Worm (Caenorhabditis elegans) whole organism, L2 larva: ENCODE results near the gene K09H11.9.
A peak's percentile ranks its signal among the peaks of the same experiment; 100 is the strongest.

Source experiments
- C34F6.9 ChIP-seq: fragments of 150-350 bp; optimal IDR thresholded peaks from 2 replicates; lab custom pipeline; 2014; ENCODE audit warnings: missing biosample characterization, missing genetic modification characterization
- F13H6.1 ChIP-seq: sonication (generic microtip); optimal IDR thresholded peaks from 2 replicates; lab custom pipeline; 2016; ENCODE audit warnings: missing genetic modification characterization, missing compliant biosample characterization
- R02D3.7 ChIP-seq: fragments of 150-350 bp; optimal IDR thresholded peaks from 2 replicates; lab custom pipeline; 2014; ENCODE audit warnings: missing biosample characterization, missing genetic modification characterization
- Y55F3AM.14 ChIP-seq: fragments of 200-800 bp; sonication (Bioruptor generic); optimal IDR thresholded peaks from 2 replicates; lab custom pipeline; 2018; ENCODE audit warnings: mild to moderate bottlenecking, missing genetic modification characterization, missing compliant biosample characterization
- ZK546.5 ChIP-seq: sonication (generic microtip); optimal IDR thresholded peaks from 2 replicates; lab custom pipeline; 2017; ENCODE audit warnings: missing biosample characterization, missing genetic modification characterization
- alr-1 ChIP-seq: fragments of 150-350 bp; optimal IDR thresholded peaks from 2 replicates; lab custom pipeline; 2014; ENCODE audit warnings: missing biosample characterization, missing genetic modification characterization
- aly-2 ChIP-seq: fragments of 150-350 bp; optimal IDR thresholded peaks from 2 replicates; lab custom pipeline; 2014; ENCODE audit warnings: missing biosample characterization, missing genetic modification characterization
- ama-1 ChIP-seq: fragments of 150-350 bp; optimal IDR thresholded peaks from 2 replicates; lab custom pipeline; 2018; ENCODE audit warnings: inconsistent platforms
- blmp-1 ChIP-seq: sonication (generic microtip); optimal IDR thresholded peaks from 2 replicates; lab custom pipeline; 2017; ENCODE audit warnings: missing genetic modification characterization, mild to moderate bottlenecking, missing compliant biosample characterization, antibody characterized with exemption, moderate library complexity; ENCODE audit not compliant: insufficient read depth
- ceh-16 ChIP-seq: fragments of 150-350 bp; optimal IDR thresholded peaks from 2 replicates; lab custom pipeline; 2014; ENCODE audit warnings: missing biosample characterization, missing genetic modification characterization
- ceh-82 ChIP-seq: fragments of 150-350 bp; optimal IDR thresholded peaks from 2 replicates; lab custom pipeline; 2014; ENCODE audit warnings: missing biosample characterization, missing genetic modification characterization
- crh-2 ChIP-seq: sonication (generic microtip); optimal IDR thresholded peaks from 2 replicates; lab custom pipeline; 2017; ENCODE audit warnings: missing biosample characterization, missing genetic modification characterization
- egl-27 ChIP-seq: sonication (generic microtip); optimal IDR thresholded peaks from 3 replicates; lab custom pipeline; 2017; ENCODE audit warnings: missing biosample characterization, missing genetic modification reagents, missing genetic modification characterization
- elt-1 ChIP-seq: fragments of 150-350 bp; optimal IDR thresholded peaks from 2 replicates; lab custom pipeline; 2014; ENCODE audit warnings: missing biosample characterization, missing genetic modification characterization
- elt-3 ChIP-seq: sonication (generic microtip); optimal IDR thresholded peaks from 2 replicates; lab custom pipeline; 2017; ENCODE audit warnings: missing biosample characterization, missing genetic modification characterization
- fos-1 ChIP-seq: fragments of 150-350 bp; optimal IDR thresholded peaks from 2 replicates; lab custom pipeline; 2014; ENCODE audit warnings: missing biosample characterization, missing genetic modification characterization
- gmeb-1 ChIP-seq: fragments of 150-350 bp; optimal IDR thresholded peaks from 2 replicates; lab custom pipeline; 2014; ENCODE audit warnings: missing biosample characterization, missing genetic modification characterization
- lin-13 ChIP-seq: fragments of 150-350 bp; optimal IDR thresholded peaks from 2 replicates; lab custom pipeline; 2014; ENCODE audit warnings: missing biosample characterization, missing genetic modification reagents, missing genetic modification characterization
- lin-39 ChIP-seq: fragments of 150-350 bp; optimal IDR thresholded peaks from 2 replicates; lab custom pipeline; 2014; ENCODE audit warnings: missing biosample characterization, missing genetic modification reagents, missing genetic modification characterization
- lsy-2 ChIP-seq, 2 experiments: fragments of 150-350 bp in 1 of 2; sonication (generic microtip) in 1 of 2; optimal IDR thresholded peaks; 2 replicates each; lab custom pipeline; 2014 to 2017; ENCODE audit warnings: missing biosample characterization in 2 of 2, missing genetic modification characterization in 2 of 2
- mab-5 ChIP-seq: fragments of 150-350 bp; optimal IDR thresholded peaks from 2 replicates; lab custom pipeline; 2014; ENCODE audit warnings: missing biosample characterization, missing genetic modification characterization
- mbf-1 ChIP-seq: sonication (generic microtip); optimal IDR thresholded peaks from 2 replicates; lab custom pipeline; 2017; ENCODE audit warnings: missing biosample characterization, missing genetic modification characterization
- mdl-1 ChIP-seq, 2 experiments: fragments of 150-350 bp in 1 of 2; sonication (generic microtip) in 1 of 2; optimal IDR thresholded peaks; 2 replicates each; lab custom pipeline; 2017; ENCODE audit warnings: missing biosample characterization in 2 of 2, missing genetic modification characterization in 2 of 2
- nhr-10 ChIP-seq: sonication (generic microtip); optimal IDR thresholded peaks from 2 replicates; lab custom pipeline; 2017; ENCODE audit warnings: missing biosample characterization, missing genetic modification characterization
- nhr-11 ChIP-seq: fragments of 150-350 bp; optimal IDR thresholded peaks from 2 replicates; lab custom pipeline; 2014; ENCODE audit warnings: missing biosample characterization, missing genetic modification characterization
- nhr-12 ChIP-seq: fragments of 150-350 bp; optimal IDR thresholded peaks from 2 replicates; lab custom pipeline; 2014; ENCODE audit warnings: missing biosample characterization, missing genetic modification characterization
- nhr-129 ChIP-seq: fragments of 150-350 bp; optimal IDR thresholded peaks from 2 replicates; lab custom pipeline; 2014; ENCODE audit warnings: missing biosample characterization, missing genetic modification characterization
- nhr-23 ChIP-seq: fragments of 150-350 bp; optimal IDR thresholded peaks from 2 replicates; lab custom pipeline; 2014; ENCODE audit warnings: missing biosample characterization, missing genetic modification reagents, missing genetic modification characterization
- nhr-237 ChIP-seq: fragments of 150-350 bp; optimal IDR thresholded peaks from 2 replicates; lab custom pipeline; 2014; ENCODE audit warnings: missing biosample characterization, missing genetic modification characterization
- nhr-25 ChIP-seq: fragments of 150-350 bp; sonication (generic microtip); optimal IDR thresholded peaks from 3 replicates; lab custom pipeline; 2014; ENCODE audit warnings: missing biosample characterization, missing genetic modification characterization
- nhr-6 ChIP-seq: fragments of 150-350 bp; optimal IDR thresholded peaks from 2 replicates; lab custom pipeline; 2014; ENCODE audit warnings: missing biosample characterization, missing genetic modification characterization
- nhr-77 ChIP-seq: fragments of 150-350 bp; optimal IDR thresholded peaks from 2 replicates; lab custom pipeline; 2014; ENCODE audit warnings: missing biosample characterization, missing genetic modification characterization
- peb-1 ChIP-seq: fragments of 150-350 bp; optimal IDR thresholded peaks from 2 replicates; lab custom pipeline; 2014; ENCODE audit warnings: missing biosample characterization, missing genetic modification characterization
- sem-4 ChIP-seq: fragments of 150-350 bp; optimal IDR thresholded peaks from 2 replicates; lab custom pipeline; 2014; ENCODE audit warnings: missing biosample characterization, missing genetic modification reagents, missing genetic modification characterization
- sma-9 ChIP-seq, 2 experiments: fragments of 150-350 bp in 1 of 2; sonication (generic microtip) in 1 of 2; optimal IDR thresholded peaks; 2 replicates each; lab custom pipeline; 2014 to 2016; ENCODE audit warnings: missing genetic modification characterization in 2 of 2, mild to moderate bottlenecking in 1 of 2, missing biosample characterization in 1 of 2, missing compliant biosample characterization in 1 of 2, missing genetic modification reagents in 1 of 2, moderate library complexity in 1 of 2
- unc-62 ChIP-seq: fragments of 150-350 bp; optimal IDR thresholded peaks from 2 replicates; lab custom pipeline; 2014; ENCODE audit warnings: missing biosample characterization, missing genetic modification reagents, missing genetic modification characterization
- zag-1 ChIP-seq: fragments of 150-350 bp; optimal IDR thresholded peaks from 2 replicates; lab custom pipeline; 2014; ENCODE audit warnings: missing biosample characterization, missing genetic modification characterization
- ztf-1 ChIP-seq: fragments of 200-800 bp; sonication (Bioruptor generic); conservative IDR thresholded peaks from 2 replicates; pipeline ENCODE4 v1.3.6; 2022; ENCODE audit warnings: missing genetic modification characterization, missing compliant biosample characterization
- ztf-11 ChIP-seq: sonication (generic microtip); optimal IDR thresholded peaks from 2 replicates; lab custom pipeline; 2017; ENCODE audit warnings: missing biosample characterization, missing genetic modification characterization
- ztf-4 ChIP-seq: fragments of 150-350 bp; optimal IDR thresholded peaks from 2 replicates; lab custom pipeline; 2014; ENCODE audit warnings: missing biosample characterization, missing genetic modification characterization

Gene K09H11.9

ce11 chrV:5684534-5684933, 31.9 kb downstream of the K09H11.9 start, which contains the start of the genes hmgs-1 and F25B4.4 (continued):
- peak; percentile 83 for TF ChIP-seq zag-1 (tag; lab: Kevin White, UChicago)
- peak; percentile 93 for TF ChIP-seq nhr-129 (tag; lab: Kevin White, UChicago)
- peak; percentile 93 for TF ChIP-seq C34F6.9
- no peak for TF ChIP-seq mdl-1 (tag; optimal IDR thresholded peaks at IDR 0.05; lab: Kevin White, UChicago)
- peak; percentile 47 for TF ChIP-seq nhr-77 (tag; lab: Kevin White, UChicago)
- TF ChIP-seq lin-39 (tag; lab: Kevin White, UChicago): peak; percentile 61
- TF ChIP-seq crh-2 (tag; lab: Kevin White, UChicago): peak; percentile 94
- TF ChIP-seq alr-1 (tag; lab: Kevin White, UChicago): no peak
- TF ChIP-seq R02D3.7 (tag; lab: Kevin White, UChicago): peak; percentile 99
- TF ChIP-seq ZK546.5 (tag; lab: Kevin White, UChicago): peak; percentile 32
- TF ChIP-seq unc-62 (GFP tag; lab: Kevin White, UChicago): peak; percentile 49
- peak; percentile 89 for TF ChIP-seq F13H6.1 (tag; lab: Kevin White, UChicago)
- TF ChIP-seq elt-3: no peak
- TF ChIP-seq ceh-82 (tag; lab: Kevin White, UChicago): peak; percentile 17
- TF ChIP-seq ztf-4: peak; percentile 87
- TF ChIP-seq nhr-11 (tag; lab: Kevin White, UChicago): no peak

- TF ChIP-seq aly-2 (tag; lab: Kevin White, UChicago) (no peak), mdl-1 (tag; optimal IDR thresholded peaks at IDR 0.05; lab: Kevin White, UChicago) (no peak), alr-1 (tag; lab: Kevin White, UChicago) (no peak), ztf-1 (no peak), nhr-12 (tag; lab: Kevin White, UChicago) (no peak), nhr-129 (tag; lab: Kevin White, UChicago) (no peak), ztf-4 (no peak)
- TF ChIP-seq, all 48 proteins: peak for 0
Measured at ce11 chrV:5682530-5682929, 33.9 kb downstream of the K09H11.9 start, which contains the start of gene prp-39. Gene prp-39, minus strand, starts transcription at chrV:5682630.

ce11 chrV:5677947-5678346, 38.5 kb downstream of the K09H11.9 start:
- TF ChIP-seq sma-9 (GFP tag; optimal IDR thresholded peaks at IDR 0.05; lab: Kevin White, UChicago) (no peak), sma-9 (tag; optimal IDR thresholded peaks at IDR 0.05; lab: Kevin White, UChicago) (no peak), C34F6.9 (no peak), ztf-4 (no peak), lin-13 (GFP tag; lab: Kevin White, UChicago) (no peak), elt-1 (no peak), nhr-237 (tag; lab: Kevin White, UChicago) (no peak), ama-1 (lab: Kevin White, UChicago) (no peak), mbf-1 (no peak)
- TF ChIP-seq, all 48 proteins: peak for 0

- no peak for TF ChIP-seq ceh-82 (tag; lab: Kevin White, UChicago)
Measured at ce11 chrV:5676011-5676410, 40.4 kb downstream of the K09H11.9 start, which contains the start of gene pqn-13. Gene pqn-13, minus strand, starts transcription at chrV:5676111.

ce11 chrV:5672270-5672669, 44.1 kb downstream of the K09H11.9 start:
- TF ChIP-seq ama-1 (lab: Kevin White, UChicago) (no peak), ceh-16 (tag; lab: Kevin White, UChicago) (no peak), sem-4 (no peak), nhr-10 (tag; lab: Kevin White, UChicago) (no peak), ztf-4 (no peak), C34F6.9 (no peak), R02D3.7 (tag; lab: Kevin White, UChicago) (no peak), Y55F3AM.14 (GFP tag; lab: Kevin White, UChicago) (no peak), mab-5 (tag; lab: Kevin White, UChicago) (no peak), fos-1 (tag; lab: Kevin White, UChicago) (no peak), gmeb-1 (no peak), ztf-1 (no peak), nhr-6 (no peak)
- TF ChIP-seq, all 48 proteins: peak for 0

ce11 chrV:5668968-5669367, 47.4 kb downstream of the K09H11.9 start:
- no peak for TF ChIP-seq nhr-237 (tag; lab: Kevin White, UChicago)
- TF ChIP-seq unc-62 (GFP tag; lab: Kevin White, UChicago): no peak
- no peak for TF ChIP-seq nhr-12 (tag; lab: Kevin White, UChicago)
- no peak for TF ChIP-seq peb-1
- no peak for TF ChIP-seq ztf-11
- TF ChIP-seq sma-9 (GFP tag; optimal IDR thresholded peaks at IDR 0.05; lab: Kevin White, UChicago): no peak
- TF ChIP-seq sma-9 (tag; optimal IDR thresholded peaks at IDR 0.05; lab: Kevin White, UChicago): no peak
- TF ChIP-seq lin-39 (tag; lab: Kevin White, UChicago): no peak
- no peak for TF ChIP-seq aly-2 (tag; lab: Kevin White, UChicago)
- TF ChIP-seq egl-27: no peak
- TF ChIP-seq lin-13 (GFP tag; lab: Kevin White, UChicago): no peak
- no peak for TF ChIP-seq nhr-6
- TF ChIP-seq fos-1 (tag; lab: Kevin White, UChicago): no peak
- TF ChIP-seq nhr-23 (tag; lab: Kevin White, UChicago): no peak
- no peak for TF ChIP-seq ztf-1
- TF ChIP-seq nhr-25 (tag; lab: Kevin White, UChicago): no peak
- no peak for TF ChIP-seq lsy-2 (tag; optimal IDR thresholded peaks at IDR 0.05; lab: Kevin White, UChicago)
- TF ChIP-seq blmp-1 (tag; lab: Kevin White, UChicago): no peak
- no peak for TF ChIP-seq ceh-82 (tag; lab: Kevin White, UChicago)
- TF ChIP-seq, all 48 proteins: peak for 0
